Fruit fly (Drosophila melanogaster) whole organism, adult: Measurements from ENCODE around the gene C3G.

Experiments
- CG11617 ChIP-seq: fragments of 200-800 bp; sonication (Bioruptor generic); optimal IDR thresholded peaks from 2 replicates; lab custom pipeline; 2017; ENCODE audit warnings: mild to moderate bottlenecking, missing biosample characterization, missing genetic modification reagents, missing genetic modification characterization
- CG12768 ChIP-seq: fragments of 200-800 bp; sonication (Bioruptor generic); optimal IDR thresholded peaks from 2 replicates; lab custom pipeline; 2017; ENCODE audit warnings: missing biosample characterization, missing genetic modification characterization, mild to moderate bottlenecking, moderate library complexity, missing genetic modification reagents
- CG14711 ChIP-seq: fragments of 200-800 bp; sonication (Bioruptor generic); optimal IDR thresholded peaks from 2 replicates; lab custom pipeline; 2018; ENCODE audit warnings: missing biosample characterization, mild to moderate bottlenecking, missing genetic modification characterization, moderate library complexity
- CG1620 ChIP-seq: fragments of 200-800 bp; sonication (Bioruptor generic); optimal IDR thresholded peaks from 2 replicates; lab custom pipeline; 2016; ENCODE audit warnings: missing biosample characterization, missing genetic modification characterization
- CG33017 ChIP-seq: fragments of 200-800 bp; sonication (Bioruptor generic); optimal IDR thresholded peaks from 2 replicates; lab custom pipeline; 2018; ENCODE audit warnings: missing biosample characterization, mild to moderate bottlenecking, missing genetic modification characterization, moderate library complexity
- CG5204 ChIP-seq: fragments of 200-800 bp; sonication (Bioruptor generic); optimal IDR thresholded peaks from 2 replicates; lab custom pipeline; 2016; ENCODE audit warnings: missing biosample characterization, missing genetic modification characterization
- CG7045 ChIP-seq: fragments of 200-800 bp; sonication (Bioruptor generic); optimal IDR thresholded peaks from 2 replicates; lab custom pipeline; 2017; ENCODE audit warnings: missing biosample characterization, mild to moderate bottlenecking, missing genetic modification characterization
- CG7101 ChIP-seq: fragments of 200-800 bp; sonication (Bioruptor generic); optimal IDR thresholded peaks from 2 replicates; lab custom pipeline; 2018; ENCODE audit warnings: missing biosample characterization, mild to moderate bottlenecking, missing genetic modification characterization, moderate library complexity
- Clk ChIP-seq: fragments of 200-800 bp; sonication (Bioruptor generic); optimal IDR thresholded peaks from 2 replicates; lab custom pipeline; 2017; ENCODE audit warnings: missing biosample characterization, missing genetic modification characterization
- Crg-1 ChIP-seq: fragments of 200-800 bp; sonication (Bioruptor generic); optimal IDR thresholded peaks from 2 replicates; lab custom pipeline; 2016; ENCODE audit warnings: missing biosample characterization, missing genetic modification characterization
- Hr96 ChIP-seq: fragments of 200-800 bp; sonication (Bioruptor generic); optimal IDR thresholded peaks from 2 replicates; lab custom pipeline; 2016; ENCODE audit warnings: missing biosample characterization, missing genetic modification characterization
- Mnt ChIP-seq: fragments of 200-800 bp; sonication (Bioruptor generic); optimal IDR thresholded peaks from 2 replicates; lab custom pipeline; 2016; ENCODE audit warnings: missing biosample characterization, mild to moderate bottlenecking, missing genetic modification characterization
- bab1 ChIP-seq: fragments of 200-800 bp; sonication (Bioruptor generic); optimal IDR thresholded peaks from 3 replicates; lab custom pipeline; 2019; ENCODE audit warnings: missing biosample characterization, mild to moderate bottlenecking, missing genetic modification characterization, moderate library complexity
- cic ChIP-seq: fragments of 200-800 bp; sonication (Bioruptor generic); optimal IDR thresholded peaks from 2 replicates; lab custom pipeline; 2017; ENCODE audit warnings: missing biosample characterization, mild to moderate bottlenecking, missing genetic modification characterization, moderate library complexity
- cnc ChIP-seq, 2 experiments: fragments of >200 bp; optimal IDR thresholded peaks; 2 replicates each; lab custom pipeline; 2017
- kay ChIP-seq: fragments of 200-800 bp; sonication (Bioruptor generic); peaks from one replicate; lab custom pipeline; 2016; ENCODE audit warnings: missing biosample characterization, missing genetic modification characterization, borderline replicate concordance
- ovo ChIP-seq: fragments of 200-800 bp; sonication (Bioruptor generic); optimal IDR thresholded peaks from 2 replicates; lab custom pipeline; 2016; ENCODE audit warnings: missing biosample characterization, missing genetic modification characterization
- pad ChIP-seq: fragments of 200-800 bp; sonication (Bioruptor generic); optimal IDR thresholded peaks from 3 replicates; lab custom pipeline; 2017; ENCODE audit warnings: missing biosample characterization, missing genetic modification characterization, mild to moderate bottlenecking, moderate library complexity, missing genetic modification reagents
- tj ChIP-seq: fragments of 200-800 bp; sonication (Bioruptor generic); optimal IDR thresholded peaks from 3 replicates; lab custom pipeline; 2017; ENCODE audit warnings: missing biosample characterization, mild to moderate bottlenecking, missing genetic modification characterization, moderate library complexity
- toe ChIP-seq: fragments of 200-800 bp; sonication (Bioruptor generic); optimal IDR thresholded peaks from 2 replicates; lab custom pipeline; 2016; ENCODE audit warnings: missing biosample characterization, missing genetic modification characterization

Gene C3G

dm6 chrX:6743192-6743591 is 60.2 kb downstream of the C3G start:
- TF ChIP-seq CG5204: no peak
- no peak for TF ChIP-seq CG12768 (GFP tag; lab: Kevin White, UChicago)
- no peak for TF ChIP-seq CG11617 (GFP tag; lab: Kevin White, UChicago)
- TF ChIP-seq Mnt (GFP tag; lab: Kevin White, UChicago): peak; percentile 65

dm6 chrX:6741184-6741586 is 62.2 kb downstream of the C3G start:
- TF ChIP-seq tj (GFP tag; lab: Kevin White, UChicago) (no peak), CG12768 (GFP tag; lab: Kevin White, UChicago) (no peak), CG7045 (GFP tag; lab: Kevin White, UChicago) (no peak), CG5204 (peak; percentile 14), CG1620 (GFP tag; lab: Kevin White, UChicago) (peak; percentile 16), Clk (GFP tag; lab: Kevin White, UChicago) (no peak), cnc (optimal IDR thresholded peaks at IDR 0.05; lab: Kevin White, UChicago) (no peak), kay (GFP tag; lab: Kevin White, UChicago) (no peak), ovo (GFP tag; lab: Kevin White, UChicago) (no peak), CG11617 (GFP tag; lab: Kevin White, UChicago) (peak; percentile 35), CG14711 (peak; percentile 30), pad (GFP tag; lab: Kevin White, UChicago) (no peak), CG7101 (tag; lab: Kevin White, UChicago) (peak; percentile 35), bab1 (peak; percentile 81), Mnt (GFP tag; lab: Kevin White, UChicago) (peak; percentile 42), CG33017 (tag; lab: Kevin White, UChicago) (no peak), Hr96 (peak; percentile 0), toe (peak; percentile 15), Crg-1 (GFP tag; lab: Kevin White, UChicago) (no peak), cic (no peak)

DNA sequence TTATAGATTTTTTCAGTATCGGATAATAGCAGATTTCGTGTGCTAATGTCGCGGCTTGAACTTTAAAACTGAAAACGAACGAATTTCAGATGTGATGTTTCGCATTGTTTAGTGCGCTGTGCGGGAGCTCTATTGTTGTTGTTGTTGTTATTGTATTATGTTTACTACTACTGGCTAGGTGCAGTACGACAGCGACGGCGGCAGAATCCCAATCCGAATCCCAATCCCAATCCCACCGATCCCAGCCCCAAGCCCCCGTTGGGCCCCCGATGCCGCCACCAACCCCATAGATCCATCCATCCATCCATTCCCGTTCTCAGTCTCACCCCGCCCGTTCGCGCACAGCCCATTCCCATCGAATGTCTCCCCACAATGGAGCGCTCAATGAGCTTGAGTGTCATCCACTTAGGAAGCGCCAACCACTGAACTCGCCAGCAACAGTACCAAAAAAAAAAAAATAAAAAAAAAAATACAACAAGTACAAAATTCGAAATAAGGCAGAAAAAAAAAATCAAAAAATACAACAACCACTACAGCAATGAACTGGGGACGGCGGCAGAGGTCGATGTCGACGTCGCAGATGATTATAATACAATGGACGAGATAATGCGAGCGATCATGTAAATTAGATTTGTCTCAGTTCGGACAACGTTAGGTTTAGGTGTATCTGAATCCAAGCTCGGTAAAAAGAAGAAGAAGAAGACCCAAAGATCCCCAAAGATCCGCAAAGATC is 63.3 kb downstream of the C3G start, which contains the start of gene CG3168:
CG3168 (minus strand) TSS at position 51 of the 733 bp plus-strand sequence.
- TF ChIP-seq CG14711: no peak
- TF ChIP-seq pad (GFP tag; lab: Kevin White, UChicago): no peak
- TF ChIP-seq cic: no peak
- no peak for TF ChIP-seq ovo (GFP tag; lab: Kevin White, UChicago)
- no peak for TF ChIP-seq CG7101 (tag; lab: Kevin White, UChicago)
- no peak for TF ChIP-seq tj (GFP tag; lab: Kevin White, UChicago)
- no peak for TF ChIP-seq Clk (GFP tag; lab: Kevin White, UChicago)
- TF ChIP-seq bab1: no peak
- no peak for TF ChIP-seq Mnt (GFP tag; lab: Kevin White, UChicago)
- TF ChIP-seq Hr96: no peak
- no peak for TF ChIP-seq toe
- TF ChIP-seq kay (GFP tag; lab: Kevin White, UChicago): no peak
- TF ChIP-seq CG33017 (tag; lab: Kevin White, UChicago): no peak
- no peak for TF ChIP-seq CG1620 (GFP tag; lab: Kevin White, UChicago)
- TF ChIP-seq CG11617 (GFP tag; lab: Kevin White, UChicago): no peak
- no peak for TF ChIP-seq Crg-1 (GFP tag; lab: Kevin White, UChicago)
- TF ChIP-seq CG5204: no peak
- no peak for TF ChIP-seq cnc (optimal IDR thresholded peaks at IDR 0.05; lab: Kevin White, UChicago)
- no peak for TF ChIP-seq CG12768 (GFP tag; lab: Kevin White, UChicago)

- TF ChIP-seq ovo (GFP tag; lab: Kevin White, UChicago): no peak
- TF ChIP-seq CG11617 (GFP tag; lab: Kevin White, UChicago): no peak
- no peak for TF ChIP-seq Clk (GFP tag; lab: Kevin White, UChicago)
- TF ChIP-seq CG5204: no peak
- no peak for TF ChIP-seq kay (GFP tag; lab: Kevin White, UChicago)
Observed at dm6 chrX:6733291-6734042, 69.9 kb downstream of the C3G start.
